Worm (Caenorhabditis elegans) whole organism, early embryonic: ENCODE data around the gene dlc-1.

Experiments used
- B0310.2 ChIP-seq: sonication (generic microtip); optimal IDR thresholded peaks from 2 replicates; lab custom pipeline; 2016; ENCODE audit warnings: mild to moderate bottlenecking, missing genetic modification characterization, missing compliant biosample characterization
- F13C5.2 ChIP-seq: sonication (generic microtip); optimal IDR thresholded peaks from 2 replicates; lab custom pipeline; 2017; ENCODE audit warnings: mild to moderate bottlenecking, missing genetic modification characterization, inconsistent platforms, missing compliant biosample characterization
- aly-1 ChIP-seq: sonication (generic microtip); optimal IDR thresholded peaks from 2 replicates; lab custom pipeline; 2016; ENCODE audit warnings: missing genetic modification characterization, missing compliant biosample characterization
- ama-1 ChIP-seq: fragments of 150-350 bp; optimal IDR thresholded peaks from 2 replicates; lab custom pipeline; 2014
- ceh-13 ChIP-seq: fragments of 200-800 bp; sonication (Bioruptor generic); optimal IDR thresholded peaks from 2 replicates; lab custom pipeline; 2018; ENCODE audit warnings: mild to moderate bottlenecking, missing genetic modification characterization, missing compliant biosample characterization
- ceh-36 ChIP-seq: sonication (generic microtip); optimal IDR thresholded peaks from 2 replicates; lab custom pipeline; 2016; ENCODE audit warnings: missing genetic modification characterization, inconsistent platforms, missing compliant biosample characterization
- ets-7 ChIP-seq: sonication (generic microtip); optimal IDR thresholded peaks from 2 replicates; lab custom pipeline; 2016; ENCODE audit warnings: missing genotype, missing genetic modification characterization, missing compliant biosample characterization
- flt-1 ChIP-seq: fragments of 200-800 bp; sonication (Bioruptor generic); IDR thresholded peaks from 2 replicates; pipeline ENCODE4 v1.3.6; 2022; ENCODE audit warnings: missing genetic modification characterization, missing compliant biosample characterization
- hmbx-1 ChIP-seq: sonication (generic microtip); optimal IDR thresholded peaks from 2 replicates; lab custom pipeline; 2016; ENCODE audit warnings: mild to moderate bottlenecking, missing genetic modification characterization, missing compliant biosample characterization
- hmg-4 ChIP-seq: fragments of 200-800 bp; sonication (Bioruptor generic); optimal IDR thresholded peaks from 2 replicates; lab custom pipeline; 2018; ENCODE audit warnings: mild to moderate bottlenecking, missing genetic modification characterization, missing compliant biosample characterization
- hnd-1 ChIP-seq: sonication (generic microtip); optimal IDR thresholded peaks from 2 replicates; lab custom pipeline; 2016; ENCODE audit warnings: missing genetic modification characterization, missing compliant biosample characterization
- pes-1 ChIP-seq: fragments of 200-800 bp; sonication (Bioruptor generic); IDR thresholded peaks from 2 replicates; pipeline ENCODE4 v1.3.6; 2022; ENCODE audit warnings: missing genetic modification reagents, missing genetic modification characterization, missing compliant biosample characterization
- scrt-1 ChIP-seq: fragments of 200-800 bp; sonication (Bioruptor generic); IDR thresholded peaks from 2 replicates; pipeline ENCODE4 v1.3.6; 2022; ENCODE audit warnings: missing genetic modification characterization, missing compliant biosample characterization
- sea-1 ChIP-seq: fragments of 200-800 bp; sonication (Bioruptor generic); conservative IDR thresholded peaks from 2 replicates; pipeline ENCODE4 v1.3.6; 2022; ENCODE audit warnings: missing genetic modification characterization, missing compliant biosample characterization
- tbx-11 ChIP-seq: fragments of 200-800 bp; sonication (Bioruptor generic); IDR thresholded peaks from 2 replicates; pipeline ENCODE4 v1.3.6; 2022; ENCODE audit warnings: missing genetic modification characterization, missing compliant biosample characterization
- tbx-37 ChIP-seq: fragments of 200-800 bp; sonication (Bioruptor generic); conservative IDR thresholded peaks from 2 replicates; pipeline ENCODE4 v1.3.6; 2022; ENCODE audit warnings: missing genetic modification reagents, missing genetic modification characterization, missing compliant biosample characterization
- tra-4 ChIP-seq: sonication (generic microtip); optimal IDR thresholded peaks from 2 replicates; lab custom pipeline; 2017; ENCODE audit warnings: missing genetic modification characterization, missing compliant biosample characterization

dlc-1 gene

ce11 chrIII:6463679-6464078 lies at the start of gene dlc-1:
Gene dlc-1, minus strand, starts transcription at chrIII:6463779.
- TF ChIP-seq sea-1 (GFP tag; lab: Robert Waterston, UW): no peak
- TF ChIP-seq ceh-13 (GFP tag; lab: Kevin White, UChicago): no peak

- no peak for TF ChIP-seq flt-1 (GFP tag; lab: Robert Waterston, UW)
- TF ChIP-seq pes-1 (GFP tag; lab: Robert Waterston, UW): no peak
- no peak for TF ChIP-seq ceh-13 (GFP tag; lab: Kevin White, UChicago)
- no peak for TF ChIP-seq tbx-37
- no peak for TF ChIP-seq tra-4 (tag; lab: Kevin White, UChicago)
- TF ChIP-seq ets-7 (tag; lab: Kevin White, UChicago): no peak
- TF ChIP-seq F13C5.2 (tag; lab: Kevin White, UChicago): no peak
- TF ChIP-seq hnd-1: no peak
- no peak for TF ChIP-seq tbx-11 (GFP tag; lab: Robert Waterston, UW)
- no peak for TF ChIP-seq scrt-1 (GFP tag; lab: Robert Waterston, UW)
- TF ChIP-seq B0310.2: no peak
- TF ChIP-seq ceh-36 (tag; lab: Kevin White, UChicago): no peak
- TF ChIP-seq hmg-4 (GFP tag; lab: Kevin White, UChicago): no peak
- no peak for TF ChIP-seq sea-1 (GFP tag; lab: Robert Waterston, UW)
- no peak for TF ChIP-seq aly-1 (tag; lab: Kevin White, UChicago)
- no peak for TF ChIP-seq ama-1 (lab: Kevin White, UChicago)
- no peak for TF ChIP-seq hmbx-1 (tag; lab: Kevin White, UChicago)
Measured at ce11 chrIII:6509301-6509700, 45.7 kb upstream of the dlc-1 start.

ce11 chrIII:6508327-6508726 lies 44.7 kb upstream of the dlc-1 start:
- TF ChIP-seq pes-1 (GFP tag; lab: Robert Waterston, UW) (no peak), tra-4 (tag; lab: Kevin White, UChicago) (no peak), aly-1 (tag; lab: Kevin White, UChicago) (no peak), scrt-1 (GFP tag; lab: Robert Waterston, UW) (no peak), tbx-11 (GFP tag; lab: Robert Waterston, UW) (no peak), ets-7 (tag; lab: Kevin White, UChicago) (no peak), hmg-4 (GFP tag; lab: Kevin White, UChicago) (no peak), B0310.2 (no peak), F13C5.2 (tag; lab: Kevin White, UChicago) (no peak), sea-1 (GFP tag; lab: Robert Waterston, UW) (no peak), ceh-13 (GFP tag; lab: Kevin White, UChicago) (no peak)

- TF ChIP-seq sea-1 (GFP tag; lab: Robert Waterston, UW): no peak
- no peak for TF ChIP-seq hmg-4 (GFP tag; lab: Kevin White, UChicago)
- TF ChIP-seq aly-1 (tag; lab: Kevin White, UChicago): no peak
- TF ChIP-seq pes-1 (GFP tag; lab: Robert Waterston, UW): no peak
- TF ChIP-seq tbx-11 (GFP tag; lab: Robert Waterston, UW): no peak
- no peak for TF ChIP-seq flt-1 (GFP tag; lab: Robert Waterston, UW)
- TF ChIP-seq F13C5.2 (tag; lab: Kevin White, UChicago): no peak
- no peak for TF ChIP-seq tbx-37
- TF ChIP-seq ceh-13 (GFP tag; lab: Kevin White, UChicago): no peak
- no peak for TF ChIP-seq scrt-1 (GFP tag; lab: Robert Waterston, UW)
- TF ChIP-seq hnd-1: no peak
- TF ChIP-seq B0310.2: no peak
- no peak for TF ChIP-seq tra-4 (tag; lab: Kevin White, UChicago)
- no peak for TF ChIP-seq ceh-36 (tag; lab: Kevin White, UChicago)
- TF ChIP-seq hmbx-1 (tag; lab: Kevin White, UChicago): no peak
- TF ChIP-seq ets-7 (tag; lab: Kevin White, UChicago): no peak
- TF ChIP-seq ama-1 (lab: Kevin White, UChicago): no peak
Measured at ce11 chrIII:6507832-6508231, 44.3 kb upstream of the dlc-1 start, which contains the start of gene F23F12.12. Gene F23F12.12, plus strand, starts transcription at chrIII:6508132.

ce11 chrIII:6500032-6500564 lies 36.5 kb upstream of the dlc-1 start, which contains the start of gene F23F12.3:
Gene F23F12.3, plus strand, starts transcription at chrIII:6500514.
- TF ChIP-seq aly-1 (tag; lab: Kevin White, UChicago) (no peak), hmbx-1 (tag; lab: Kevin White, UChicago) (no peak), scrt-1 (GFP tag; lab: Robert Waterston, UW) (no peak), tbx-37 (no peak), ama-1 (lab: Kevin White, UChicago) (no peak), flt-1 (GFP tag; lab: Robert Waterston, UW) (no peak), ceh-36 (tag; lab: Kevin White, UChicago) (no peak), hnd-1 (no peak), tbx-11 (GFP tag; lab: Robert Waterston, UW) (no peak), ets-7 (tag; lab: Kevin White, UChicago) (no peak)

ce11 chrIII:6499102-6499501 lies 35.5 kb upstream of the dlc-1 start:
- TF ChIP-seq ceh-13 (GFP tag; lab: Kevin White, UChicago) (no peak), hmg-4 (GFP tag; lab: Kevin White, UChicago) (no peak), aly-1 (tag; lab: Kevin White, UChicago) (no peak), hnd-1 (no peak), hmbx-1 (tag; lab: Kevin White, UChicago) (no peak), tbx-11 (GFP tag; lab: Robert Waterston, UW) (no peak), flt-1 (GFP tag; lab: Robert Waterston, UW) (no peak), ceh-36 (tag; lab: Kevin White, UChicago) (no peak), tbx-37 (no peak), B0310.2 (no peak), tra-4 (tag; lab: Kevin White, UChicago) (no peak), pes-1 (GFP tag; lab: Robert Waterston, UW) (no peak), F13C5.2 (tag; lab: Kevin White, UChicago) (no peak), sea-1 (GFP tag; lab: Robert Waterston, UW) (no peak), scrt-1 (GFP tag; lab: Robert Waterston, UW) (no peak), ets-7 (tag; lab: Kevin White, UChicago) (no peak), ama-1 (lab: Kevin White, UChicago) (no peak)

ce11 chrIII:6498176-6498575 lies 34.6 kb upstream of the dlc-1 start, which contains the start of gene sdz-15:
Gene sdz-15, plus strand, starts transcription at chrIII:6498476.
- no peak for TF ChIP-seq aly-1 (tag; lab: Kevin White, UChicago)
- no peak for TF ChIP-seq tra-4 (tag; lab: Kevin White, UChicago)
- TF ChIP-seq sea-1 (GFP tag; lab: Robert Waterston, UW): no peak
- no peak for TF ChIP-seq flt-1 (GFP tag; lab: Robert Waterston, UW)
